Fruit fly (Drosophila melanogaster) whole organism, wandering third instar larva: ENCODE measurements around the gene CG42853.

ENCODE experiments used
- Abd-B ChIP-seq: fragments of >200 bp; optimal IDR thresholded peaks from 2 replicates; lab custom pipeline; 2017; ENCODE audit warnings: missing biosample characterization, missing genetic modification characterization
- CG32264 ChIP-seq: fragments of 200-800 bp; sonication (Bioruptor generic); optimal IDR thresholded peaks from 2 replicates; lab custom pipeline; 2016; ENCODE audit warnings: missing biosample characterization, missing genetic modification characterization
- CG9705 ChIP-seq: fragments of 200-800 bp; sonication (Bioruptor generic); optimal IDR thresholded peaks from 2 replicates; lab custom pipeline; 2018; ENCODE audit warnings: missing biosample characterization, mild to moderate bottlenecking, missing genetic modification characterization
- CrebA ChIP-seq: fragments of 200-800 bp; sonication (Bioruptor generic); optimal IDR thresholded peaks from 2 replicates; lab custom pipeline; 2016; ENCODE audit warnings: missing biosample characterization, mild to moderate bottlenecking, missing genetic modification characterization, borderline replicate concordance
- Dfd ChIP-seq: fragments of >200 bp; optimal IDR thresholded peaks from 2 replicates; lab custom pipeline; 2017; ENCODE audit warnings: missing biosample characterization, missing genetic modification characterization
- Hnf4 ChIP-seq: fragments of 200-800 bp; sonication (Bioruptor generic); optimal IDR thresholded peaks from 2 replicates; lab custom pipeline; 2016; ENCODE audit warnings: missing biosample characterization, mild to moderate bottlenecking, missing genetic modification characterization
- Hr78 ChIP-seq: fragments of >200 bp; optimal IDR thresholded peaks from 2 replicates; lab custom pipeline; 2017; ENCODE audit warnings: missing biosample characterization, missing genetic modification characterization
- Hr83 ChIP-seq: fragments of 200-300 bp; sonication (Bioruptor generic); optimal IDR thresholded peaks from 2 replicates; lab custom pipeline; 2016; ENCODE audit warnings: missing biosample characterization, mild to moderate bottlenecking, missing genetic modification characterization, moderate library complexity; ENCODE audit not compliant: poor library complexity, severe bottlenecking
- Jra ChIP-seq: sonication (Bioruptor generic); optimal IDR thresholded peaks from 2 replicates; lab custom pipeline; 2016; ENCODE audit warnings: missing biosample characterization, missing genetic modification characterization
- Mio ChIP-seq: sonication (Bioruptor generic); optimal IDR thresholded peaks from 2 replicates; lab custom pipeline; 2016; ENCODE audit warnings: missing biosample characterization, missing genetic modification characterization
- Myc ChIP-seq: fragments of >200 bp; optimal IDR thresholded peaks from 2 replicates; lab custom pipeline; 2017
- N ChIP-seq: fragments of >200 bp; optimal IDR thresholded peaks from 2 replicates; lab custom pipeline; 2018; ENCODE audit warnings: missing biosample characterization, missing external identifiers, missing genetic modification characterization
- Rel ChIP-seq, 2 experiments: fragments of 200-800 bp; sonication (Bioruptor generic) in 1 of 2; optimal IDR thresholded peaks; 2 replicates in 1 of 2; 3 replicates in 1 of 2; lab custom pipeline; 2016 to 2019; ENCODE audit warnings: mild to moderate bottlenecking in 2 of 2, missing biosample characterization in 2 of 2, missing genetic modification characterization in 2 of 2, moderate library complexity in 1 of 2
- Sp1 ChIP-seq: fragments of 200-800 bp; sonication (Bioruptor generic); optimal IDR thresholded peaks from 3 replicates; lab custom pipeline; 2019; ENCODE audit warnings: missing biosample characterization, mild to moderate bottlenecking, missing genetic modification characterization, moderate library complexity
- brk ChIP-seq: fragments of 200-800 bp; sonication (Bioruptor generic); optimal IDR thresholded peaks from 2 replicates; lab custom pipeline; 2016; ENCODE audit warnings: missing biosample characterization, mild to moderate bottlenecking, missing genetic modification characterization
- dl ChIP-seq, 2 experiments: fragments of 175-275, 200-275 bp in 1 of 2; fragments of 200-275 bp in 1 of 2; sonication (Bioruptor generic); optimal IDR thresholded peaks; lab custom pipeline; 2018; ENCODE audit warnings: mild to moderate bottlenecking in 2 of 2, missing biosample characterization in 2 of 2, missing genetic modification characterization in 2 of 2, moderate library complexity in 2 of 2; ENCODE audit not compliant: partially characterized antibody in 2 of 2, insufficient read depth in 1 of 2
- dmrt93B ChIP-seq: fragments of 200-800 bp; sonication (Bioruptor generic); optimal IDR thresholded peaks from 2 replicates; lab custom pipeline; 2018; ENCODE audit warnings: missing biosample characterization, mild to moderate bottlenecking, missing genetic modification characterization
- dsf ChIP-seq: sonication (Bioruptor generic); optimal IDR thresholded peaks from 2 replicates; lab custom pipeline; 2016; ENCODE audit warnings: missing biosample characterization, missing genetic modification characterization, borderline replicate concordance
- ey ChIP-seq: fragments of 200-800 bp; sonication (Bioruptor generic); optimal IDR thresholded peaks from 2 replicates; lab custom pipeline; 2016; ENCODE audit warnings: missing biosample characterization, missing genetic modification characterization
- fru ChIP-seq: fragments of 200-800 bp; sonication (Bioruptor generic); optimal IDR thresholded peaks from 3 replicates; lab custom pipeline; 2016; ENCODE audit warnings: missing biosample characterization, mild to moderate bottlenecking, missing genetic modification characterization
- h ChIP-seq: fragments of 200-800 bp; sonication (Bioruptor generic); optimal IDR thresholded peaks from 3 replicates; lab custom pipeline; 2016; ENCODE audit warnings: missing biosample characterization, mild to moderate bottlenecking, missing genetic modification characterization
- jim ChIP-seq: fragments of 175-275, 200-325 bp; sonication (Bioruptor generic); optimal IDR thresholded peaks from 2 replicates; lab custom pipeline; 2016; ENCODE audit warnings: missing biosample characterization, mild to moderate bottlenecking, missing genetic modification characterization
- pan ChIP-seq: fragments of >200 bp; optimal IDR thresholded peaks from 2 replicates; lab custom pipeline; 2017
- rgr ChIP-seq: fragments of 200-800 bp; sonication (Bioruptor generic); optimal IDR thresholded peaks from 3 replicates; lab custom pipeline; 2016; ENCODE audit warnings: missing biosample characterization, mild to moderate bottlenecking, missing genetic modification characterization
- sage ChIP-seq: fragments of 200-800 bp; sonication (Bioruptor generic); optimal IDR thresholded peaks from 2 replicates; lab custom pipeline; 2016; ENCODE audit warnings: missing biosample characterization, mild to moderate bottlenecking, missing genetic modification characterization
- sv ChIP-seq: fragments of 200-800 bp; sonication (Bioruptor generic); optimal IDR thresholded peaks from 3 replicates; lab custom pipeline; 2016; ENCODE audit warnings: missing biosample characterization, missing genetic modification characterization
- tai ChIP-seq: sonication (Bioruptor generic); optimal IDR thresholded peaks from 2 replicates; lab custom pipeline; 2016; ENCODE audit warnings: missing biosample characterization, missing genetic modification characterization
- usp ChIP-seq: fragments of >200 bp; optimal IDR thresholded peaks from 2 replicates; lab custom pipeline; 2017; ENCODE audit warnings: missing biosample characterization, missing genetic modification characterization
- woc ChIP-seq: sonication (Bioruptor generic); optimal IDR thresholded peaks from 2 replicates; lab custom pipeline; 2016; ENCODE audit warnings: missing biosample characterization, mild to moderate bottlenecking, missing genetic modification characterization

Gene CG42853

dm6 chr3L:18096726-18097125, 25.1 kb downstream of the CG42853 start:
- TF ChIP-seq usp (GFP tag; lab: Kevin White, UChicago) (no peak), dsf (GFP tag; lab: Kevin White, UChicago) (no peak), Jra (GFP tag; lab: Kevin White, UChicago) (no peak), Dfd (GFP tag; lab: Kevin White, UChicago) (no peak), Mio (GFP tag; lab: Kevin White, UChicago) (no peak), sage (no peak)

- no peak for TF ChIP-seq pan (lab: Kevin White, UChicago)
- TF ChIP-seq tai, result no peak
- no peak for TF ChIP-seq Hnf4 (GFP tag; lab: Kevin White, UChicago)
- no peak for TF ChIP-seq CG32264 (GFP tag; lab: Kevin White, UChicago)
- TF ChIP-seq dsf (GFP tag; lab: Kevin White, UChicago), result no peak
- no peak for TF ChIP-seq Dfd (GFP tag; lab: Kevin White, UChicago)
- no peak for TF ChIP-seq brk (GFP tag; lab: Kevin White, UChicago)
- no peak for TF ChIP-seq dmrt93B
- TF ChIP-seq jim (GFP tag; lab: Kevin White, UChicago), result no peak
- no peak for TF ChIP-seq Hr78
- TF ChIP-seq Mio (GFP tag; lab: Kevin White, UChicago), result no peak
- no peak for TF ChIP-seq Myc (lab: Kevin White, UChicago)
- TF ChIP-seq fru (GFP tag; lab: Kevin White, UChicago), result no peak
These were observed 27.9 kb downstream of the CG42853 start for dm6 chr3L:18093875-18094274.

- TF ChIP-seq Myc (lab: Kevin White, UChicago) (peak; percentile 43), dl (GFP tag; optimal IDR thresholded peaks at IDR 0.05; lab: Kevin White, UChicago; ENCODE audit: insufficient read depth in 1 of 2, partially characterized antibody in 2 of 2) (no peak), N (peak; percentile 88)
These were observed 33.8 kb downstream of the CG42853 start for dm6 chr3L:18088027-18088426.

- TF ChIP-seq rgr (GFP tag; lab: Kevin White, UChicago), result peak; percentile 6
- TF ChIP-seq fru (GFP tag; lab: Kevin White, UChicago), result no peak
- no peak for TF ChIP-seq Myc (lab: Kevin White, UChicago)
- TF ChIP-seq Rel (GFP tag; optimal IDR thresholded peaks at IDR 0.05; lab: Kevin White, UChicago), result no peak
- TF ChIP-seq Rel (tag; optimal IDR thresholded peaks at IDR 0.05; lab: Kevin White, UChicago), result peak; percentile 79
These were observed 34.8 kb downstream of the CG42853 start, which contains the start of gene CG34253 for dm6 chr3L:18086754-18087685. CG34253 (minus strand) TSS chr3L:18087320.

- TF ChIP-seq Jra (GFP tag; lab: Kevin White, UChicago) (no peak), Abd-B (GFP tag; lab: Kevin White, UChicago) (no peak), jim (GFP tag; lab: Kevin White, UChicago) (no peak), CG9705 (GFP tag; lab: Kevin White, UChicago) (no peak), fru (GFP tag; lab: Kevin White, UChicago) (no peak), sv (GFP tag; lab: Kevin White, UChicago) (no peak), woc (no peak), Hr83 (no peak), Sp1 (GFP tag; lab: Kevin White, UChicago) (no peak), h (no peak), rgr (GFP tag; lab: Kevin White, UChicago) (no peak), dmrt93B (no peak), Mio (GFP tag; lab: Kevin White, UChicago) (no peak), Hr78 (no peak), N (no peak), CG32264 (GFP tag; lab: Kevin White, UChicago) (no peak), ey (GFP tag; lab: Kevin White, UChicago) (no peak), CrebA (GFP tag; lab: Kevin White, UChicago) (no peak), tai (no peak), Dfd (GFP tag; lab: Kevin White, UChicago) (no peak)
These were observed 37.8 kb downstream of the CG42853 start for dm6 chr3L:18083994-18084393.
